Worm (Caenorhabditis elegans) whole organism, L1 larva: ENCODE data around the gene btb-8.

Source experiments
- C04F5.9 ChIP-seq: sonication (generic microtip); optimal IDR thresholded peaks from 2 replicates; lab custom pipeline; 2016; ENCODE audit warnings: missing genetic modification characterization, missing compliant biosample characterization
- C16A3.4 ChIP-seq: fragments of 150-350 bp; optimal IDR thresholded peaks from 2 replicates; lab custom pipeline; 2014; ENCODE audit warnings: missing biosample characterization, missing genetic modification characterization
- C34B4.2 ChIP-seq: sonication (generic microtip); optimal IDR thresholded peaks from 2 replicates; lab custom pipeline; 2017; ENCODE audit warnings: mild to moderate bottlenecking, missing genetic modification characterization, missing compliant biosample characterization
- aha-1 ChIP-seq: fragments of 150-350 bp; optimal IDR thresholded peaks from 2 replicates; lab custom pipeline; 2014; ENCODE audit warnings: missing biosample characterization, missing genetic modification characterization
- alr-1 ChIP-seq: fragments of 200-800 bp; sonication (Bioruptor generic); optimal IDR thresholded peaks from 2 replicates; lab custom pipeline; 2018; ENCODE audit warnings: borderline replicate concordance, mild to moderate bottlenecking, missing genetic modification characterization, missing compliant biosample characterization
- ceh-8 ChIP-seq: fragments of 200-800 bp; sonication (Bioruptor generic); optimal IDR thresholded peaks from 2 replicates; lab custom pipeline; 2018; ENCODE audit warnings: mild to moderate bottlenecking, missing genetic modification characterization, moderate library complexity, missing compliant biosample characterization
- ceh-82 ChIP-seq, 3 experiments: fragments of 150-350 bp in 1 of 3; sonication (generic microtip) in 2 of 3; optimal IDR thresholded peaks; 2 replicates each; lab custom pipeline; 2014 to 2017; ENCODE audit warnings: missing biosample characterization in 3 of 3, missing genetic modification characterization in 3 of 3
- ceh-88 ChIP-seq: fragments of 200-800 bp; sonication (Bioruptor generic); IDR thresholded peaks from 2 replicates; pipeline ENCODE4 v1.3.6; 2022; ENCODE audit warnings: missing genetic modification characterization, missing compliant biosample characterization
- ces-1 ChIP-seq: fragments of 150-350 bp; optimal IDR thresholded peaks from 2 replicates; lab custom pipeline; 2014; ENCODE audit warnings: missing biosample characterization, missing genetic modification reagents, missing genetic modification characterization
- dpl-1 ChIP-seq, 3 experiments: fragments of 150-350 bp in 2 of 3; sonication (generic microtip) in 1 of 3; optimal IDR thresholded peaks; 2 replicates each; lab custom pipeline; 2014 to 2017; ENCODE audit warnings: missing biosample characterization in 3 of 3, missing genetic modification characterization in 3 of 3, missing genetic modification reagents in 3 of 3
- dsc-1 ChIP-seq: sonication (generic microtip); optimal IDR thresholded peaks from 2 replicates; lab custom pipeline; 2016; ENCODE audit warnings: mild to moderate bottlenecking, missing genetic modification characterization, missing compliant biosample characterization
- efl-1 ChIP-seq, 4 experiments: fragments of 150-350 bp; optimal IDR thresholded peaks in 3 of 4; peaks in 1 of 4; 1 replicate in 1 of 4; 2 replicates in 3 of 4; lab custom pipeline; 2014; ENCODE audit warnings: missing biosample characterization in 2 of 4, missing genetic modification characterization in 2 of 4, missing genetic modification reagents in 2 of 4
- elt-2 ChIP-seq: sonication (generic microtip); optimal IDR thresholded peaks from 2 replicates; lab custom pipeline; 2016; ENCODE audit warnings: missing genetic modification characterization, mild to moderate bottlenecking, inconsistent platforms, missing compliant biosample characterization, missing genetic modification reagents
- fkh-10 ChIP-seq: sonication (generic microtip); optimal IDR thresholded peaks from 2 replicates; lab custom pipeline; 2017; ENCODE audit warnings: missing biosample characterization, missing genetic modification reagents, missing genetic modification characterization
- fkh-4 ChIP-seq: sonication (generic microtip); optimal IDR thresholded peaks from 2 replicates; lab custom pipeline; 2016; ENCODE audit warnings: missing compliant biosample characterization, missing genetic modification characterization, borderline replicate concordance
- grh-1 ChIP-seq: fragments of 200-800 bp; sonication (Bioruptor generic); IDR thresholded peaks from 2 replicates; pipeline ENCODE4 v1.3.6; 2022; ENCODE audit warnings: missing genetic modification reagents, missing genetic modification characterization, missing compliant biosample characterization
- hlh-17 ChIP-seq: fragments of 200-800 bp; sonication (Bioruptor generic); optimal IDR thresholded peaks from 2 replicates; lab custom pipeline; 2018; ENCODE audit warnings: missing genetic modification characterization, mild to moderate bottlenecking, missing compliant biosample characterization, moderate library complexity, borderline replicate concordance
- hlh-4 ChIP-seq: sonication (generic microtip); optimal IDR thresholded peaks from 2 replicates; lab custom pipeline; 2016; ENCODE audit warnings: mild to moderate bottlenecking, missing genetic modification characterization, missing compliant biosample characterization
- irx-1 ChIP-seq: sonication (generic microtip); optimal IDR thresholded peaks from 2 replicates; lab custom pipeline; 2016; ENCODE audit warnings: missing genetic modification characterization, missing compliant biosample characterization
- isw-1 ChIP-seq: fragments of 200-800 bp; sonication (Bioruptor generic); IDR thresholded peaks from 2 replicates; pipeline ENCODE4 v1.3.6; 2022; ENCODE audit warnings: missing genetic modification characterization, missing compliant biosample characterization
- jun-1 ChIP-seq: fragments of 150-350 bp; optimal IDR thresholded peaks from 2 replicates; lab custom pipeline; 2014; ENCODE audit warnings: missing biosample characterization, missing genetic modification reagents, missing genetic modification characterization
- lin-13 ChIP-seq: fragments of 150-350 bp; optimal IDR thresholded peaks from 2 replicates; lab custom pipeline; 2014; ENCODE audit warnings: missing biosample characterization, missing genetic modification reagents, missing genetic modification characterization
- lin-14 ChIP-seq: fragments of 200-800 bp; sonication (Bioruptor generic); optimal IDR thresholded peaks from 2 replicates; lab custom pipeline; 2018; ENCODE audit warnings: mild to moderate bottlenecking, missing genetic modification characterization, moderate library complexity, missing compliant biosample characterization
- lin-35 ChIP-seq, 2 experiments: fragments of 150-350 bp; optimal IDR thresholded peaks; 2 replicates each; lab custom pipeline; 2014; ENCODE audit warnings: missing biosample characterization in 2 of 2, missing genetic modification characterization in 2 of 2, missing genetic modification reagents in 2 of 2
- lin-39 ChIP-seq: fragments of 150-350 bp; optimal IDR thresholded peaks from 2 replicates; lab custom pipeline; 2014; ENCODE audit warnings: missing biosample characterization, missing genetic modification reagents, missing genetic modification characterization
- lir-3 ChIP-seq: sonication (generic microtip); optimal IDR thresholded peaks from 2 replicates; lab custom pipeline; 2016; ENCODE audit warnings: mild to moderate bottlenecking, missing genetic modification characterization, moderate library complexity, missing compliant biosample characterization; ENCODE audit not compliant: poor library complexity
- lsy-2 ChIP-seq, 2 experiments: fragments of 150-350 bp; optimal IDR thresholded peaks; 2 replicates each; lab custom pipeline; 2014; ENCODE audit warnings: missing biosample characterization in 2 of 2, missing genetic modification characterization in 2 of 2
- mab-9 ChIP-seq: fragments of 200-800 bp; sonication (Bioruptor generic); IDR thresholded peaks from 2 replicates; pipeline ENCODE4 v1.3.6; 2022; ENCODE audit warnings: missing genetic modification reagents, missing genetic modification characterization, missing compliant biosample characterization
- nhr-11 ChIP-seq: fragments of 150-350 bp; optimal IDR thresholded peaks from 2 replicates; lab custom pipeline; 2014; ENCODE audit warnings: missing biosample characterization, missing genetic modification characterization
- nhr-12 ChIP-seq: sonication (generic microtip); optimal IDR thresholded peaks from 2 replicates; lab custom pipeline; 2017; ENCODE audit warnings: missing biosample characterization, missing genetic modification characterization
- nhr-237 ChIP-seq: fragments of 150-350 bp; optimal IDR thresholded peaks from 2 replicates; lab custom pipeline; 2014; ENCODE audit warnings: missing biosample characterization, missing genetic modification characterization
- nhr-28 ChIP-seq: fragments of 150-350 bp; optimal IDR thresholded peaks from 2 replicates; lab custom pipeline; 2014; ENCODE audit warnings: missing biosample characterization, missing genetic modification characterization
- nhr-84 ChIP-seq: sonication (generic microtip); optimal IDR thresholded peaks from 2 replicates; lab custom pipeline; 2017; ENCODE audit warnings: missing biosample characterization, missing genetic modification characterization
- pag-3 ChIP-seq: sonication (generic microtip); optimal IDR thresholded peaks from 2 replicates; lab custom pipeline; 2017; ENCODE audit warnings: missing genetic modification characterization, mild to moderate bottlenecking, missing compliant biosample characterization, antibody characterized with exemption, borderline replicate concordance; ENCODE audit not compliant: insufficient read depth
- rnt-1 ChIP-seq: sonication (generic microtip); optimal IDR thresholded peaks from 2 replicates; lab custom pipeline; 2016; ENCODE audit warnings: mild to moderate bottlenecking, missing genetic modification characterization, moderate library complexity, missing compliant biosample characterization
- snu-23 ChIP-seq: sonication (generic microtip); optimal IDR thresholded peaks from 2 replicates; lab custom pipeline; 2016; ENCODE audit warnings: missing genetic modification characterization, missing compliant biosample characterization
- sox-4 ChIP-seq: sonication (generic microtip); optimal IDR thresholded peaks from 2 replicates; lab custom pipeline; 2016; ENCODE audit warnings: missing genetic modification characterization, missing compliant biosample characterization
- sptf-1 ChIP-seq: fragments of 150-350 bp; optimal IDR thresholded peaks from 2 replicates; lab custom pipeline; 2014; ENCODE audit warnings: missing biosample characterization, missing genetic modification characterization
- swsn-7 ChIP-seq: sonication (generic microtip); optimal IDR thresholded peaks from 2 replicates; lab custom pipeline; 2016; ENCODE audit warnings: missing genetic modification characterization, missing compliant biosample characterization
- unc-30 ChIP-seq: sonication (generic microtip); optimal IDR thresholded peaks from 2 replicates; lab custom pipeline; 2017; ENCODE audit warnings: missing biosample characterization, missing genetic modification characterization
- unc-98 ChIP-seq: fragments of 200-800 bp; sonication (Bioruptor generic); IDR thresholded peaks from 2 replicates; pipeline ENCODE4 v1.3.6; 2022; ENCODE audit warnings: missing genetic modification characterization, missing compliant biosample characterization
- vab-15 ChIP-seq: sonication (generic microtip); optimal IDR thresholded peaks from 2 replicates; lab custom pipeline; 2017; ENCODE audit warnings: missing genotype, mild to moderate bottlenecking, missing genetic modification characterization, missing compliant biosample characterization
- ztf-11 ChIP-seq, 2 experiments: sonication (generic microtip); optimal IDR thresholded peaks; 2 replicates each; lab custom pipeline; 2016 to 2017; ENCODE audit warnings: missing genetic modification characterization in 2 of 2, missing biosample characterization in 1 of 2, missing compliant biosample characterization in 1 of 2
- ztf-4 ChIP-seq: fragments of 150-350 bp; optimal IDR thresholded peaks from 2 replicates; lab custom pipeline; 2014; ENCODE audit warnings: missing biosample characterization, missing genetic modification characterization

Gene btb-8

DNA sequence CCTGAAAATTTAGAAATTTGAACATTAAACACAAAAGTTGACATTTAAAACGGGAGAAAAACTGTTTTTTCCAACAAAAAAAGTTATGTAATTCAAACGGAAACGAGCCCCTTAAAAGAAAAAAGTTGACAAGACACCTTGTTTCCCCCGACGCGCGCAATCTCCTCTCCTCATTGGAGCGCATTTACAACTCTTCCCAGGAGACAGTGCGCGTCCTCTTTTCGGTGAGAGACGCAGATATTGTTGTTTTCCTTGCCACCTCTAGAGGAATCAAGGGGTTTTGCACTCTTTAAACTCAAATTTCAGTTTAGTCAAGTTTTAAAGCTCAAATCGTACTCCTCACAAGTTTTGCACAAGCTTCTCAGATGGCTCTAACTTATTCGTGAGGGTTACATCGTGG is 26.7 kb upstream of the btb-8 start, which contains the start of gene F58E1.13:
Gene F58E1.13, minus strand, starts transcription at position 12 of the 400 bp plus-strand sequence.
- no peak for TF ChIP-seq unc-30
- TF ChIP-seq ceh-82 (tag; optimal IDR thresholded peaks at IDR 0.05; lab: Kevin White, UChicago), result no peak
- TF ChIP-seq lin-14, result no peak
- no peak for TF ChIP-seq ces-1 (GFP tag; lab: Kevin White, UChicago)
- no peak for TF ChIP-seq sox-4 (tag; lab: Kevin White, UChicago)
- TF ChIP-seq swsn-7 (tag; lab: Kevin White, UChicago), result no peak
- no peak for TF ChIP-seq nhr-237 (tag; lab: Kevin White, UChicago)
- TF ChIP-seq ztf-4 (tag; lab: Kevin White, UChicago), result no peak
- TF ChIP-seq C04F5.9, result no peak
- no peak for TF ChIP-seq jun-1 (tag; lab: Kevin White, UChicago)
- no peak for TF ChIP-seq lin-35 (GFP tag; optimal IDR thresholded peaks at IDR 0.05; lab: Kevin White, UChicago)

DNA sequence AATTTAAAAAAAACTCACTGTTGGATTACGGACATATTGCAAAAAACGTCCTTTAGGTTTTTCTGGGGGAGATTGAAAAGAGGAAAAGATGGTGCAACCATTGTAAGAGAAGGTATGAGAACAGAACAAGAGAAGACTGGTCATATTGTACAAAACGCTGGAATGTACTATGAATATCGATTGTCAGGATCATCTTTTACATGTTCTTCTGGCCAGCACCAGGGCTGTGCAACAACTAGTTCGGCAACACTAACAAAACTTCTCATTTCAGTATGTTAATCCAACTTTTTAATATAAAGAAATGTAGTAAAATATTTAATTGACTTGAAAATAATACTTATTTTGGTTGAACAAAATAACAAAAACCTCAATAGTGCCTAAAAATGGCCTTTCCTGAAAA is 19.2 kb upstream of the btb-8 start, which contains the start of gene fbxb-47:
Gene fbxb-47, minus strand, starts transcription at position 101 of the 400 bp plus-strand sequence.
- TF ChIP-seq nhr-11 (tag; lab: Kevin White, UChicago) (no peak), alr-1 (no peak), irx-1 (tag; lab: Kevin White, UChicago) (no peak), fkh-10 (GFP tag; lab: Kevin White, UChicago) (no peak), mab-9 (GFP tag; lab: Robert Waterston, UW) (no peak), snu-23 (no peak), vab-15 (tag; lab: Kevin White, UChicago) (no peak), hlh-4 (tag; lab: Kevin White, UChicago) (no peak), unc-30 (no peak), nhr-28 (tag; lab: Kevin White, UChicago) (no peak), elt-2 (tag; lab: Kevin White, UChicago) (no peak), C16A3.4 (tag; lab: Kevin White, UChicago) (no peak), pag-3 (no peak)
- TF ChIP-seq, all 84 proteins: peak for 0

DNA sequence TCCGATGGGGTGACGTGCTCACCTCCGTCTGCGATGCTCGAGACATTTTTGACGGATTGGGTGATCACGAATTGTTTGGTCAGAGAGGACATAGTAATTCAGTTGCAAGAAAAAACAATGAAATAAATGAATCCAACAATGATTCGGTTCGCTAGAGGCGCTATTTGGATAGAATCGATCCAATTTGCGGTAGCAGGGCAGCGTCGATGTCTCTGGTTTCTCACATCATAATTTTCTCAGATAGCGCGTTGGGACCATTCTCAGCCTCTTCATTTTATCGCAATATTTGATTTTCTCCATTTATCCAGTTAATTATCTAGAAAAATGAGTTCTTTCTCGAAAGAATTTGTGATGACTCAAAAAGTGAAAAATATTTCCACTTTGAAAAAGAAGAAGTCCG is 16.2 kb upstream of the btb-8 start, which contains the start of gene sdz-18:
Gene sdz-18, minus strand, starts transcription at position 101 of the 400 bp plus-strand sequence.
- no peak for TF ChIP-seq elt-2 (tag; lab: Kevin White, UChicago)
- no peak for TF ChIP-seq lin-35 (GFP tag; optimal IDR thresholded peaks at IDR 0.05; lab: Kevin White, UChicago)
- TF ChIP-seq lir-3, result no peak
- TF ChIP-seq vab-15 (tag; lab: Kevin White, UChicago), result no peak
- no peak for TF ChIP-seq dsc-1
- no peak for TF ChIP-seq fkh-4
- TF ChIP-seq aha-1 (tag; lab: Kevin White, UChicago), result no peak
- no peak for TF ChIP-seq nhr-237 (tag; lab: Kevin White, UChicago)
- TF ChIP-seq ceh-8, result no peak
- TF ChIP-seq nhr-84 (tag; lab: Kevin White, UChicago), result no peak
- TF ChIP-seq nhr-12 (tag; lab: Kevin White, UChicago), result no peak
- TF ChIP-seq isw-1 (GFP tag; lab: Robert Waterston, UW), result no peak
- TF ChIP-seq sox-4 (tag; lab: Kevin White, UChicago), result no peak

DNA sequence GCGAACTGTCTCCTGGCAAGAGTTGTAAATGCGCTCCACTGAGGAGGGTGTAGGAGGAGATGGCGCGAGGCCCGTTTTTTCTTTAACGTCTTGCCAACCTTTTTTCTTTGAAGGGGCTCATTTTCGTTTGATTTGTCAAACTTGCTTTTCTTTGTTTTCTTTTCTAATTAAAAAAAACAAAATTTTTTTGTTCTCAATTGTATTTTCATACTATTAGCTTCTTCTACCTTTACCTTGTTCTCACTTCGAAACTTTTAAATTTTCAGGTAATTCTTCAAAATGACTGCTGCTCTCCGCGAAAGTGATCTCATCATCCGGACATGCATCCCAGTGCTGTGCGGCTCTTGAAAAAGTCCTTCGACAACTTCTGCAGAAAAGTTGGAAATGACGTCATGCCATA is 12.6 kb upstream of the btb-8 start, which contains the start of gene fbxa-184:
Gene fbxa-184, plus strand, starts transcription at position 301 of the 400 bp plus-strand sequence.
- TF ChIP-seq dpl-1 (GFP tag; optimal IDR thresholded peaks at IDR 0.05; lab: Kevin White, UChicago), result no peak
- TF ChIP-seq rnt-1 (tag; lab: Kevin White, UChicago), result no peak

DNA sequence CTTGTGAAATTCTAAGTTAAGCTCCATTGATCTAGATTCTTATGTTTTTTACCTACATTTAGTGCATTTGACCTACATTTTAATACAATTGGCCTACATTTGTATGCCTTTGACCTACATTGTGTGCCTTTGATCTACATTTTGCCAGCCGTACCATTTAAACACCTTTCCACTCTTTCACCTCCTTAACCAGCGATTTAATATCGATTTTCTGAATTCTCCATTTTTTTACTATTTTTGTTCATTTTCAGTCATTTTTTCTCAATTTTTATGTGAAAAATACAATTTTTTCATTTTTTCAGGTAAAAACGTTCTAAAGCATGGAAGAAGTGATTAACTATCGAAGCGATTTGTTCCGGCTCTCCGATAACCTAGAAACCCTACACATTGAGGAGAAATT is 9.6 kb upstream of the btb-8 start, which contains the start of gene btb-7:
Gene btb-7, plus strand, starts transcription at position 301 of the 400 bp plus-strand sequence.
- no peak for TF ChIP-seq ztf-11 (tag; optimal IDR thresholded peaks at IDR 0.05; lab: Kevin White, UChicago)
- no peak for TF ChIP-seq ceh-88 (GFP tag; lab: Robert Waterston, UW)
- TF ChIP-seq unc-98, result no peak
- TF ChIP-seq jun-1 (tag; lab: Kevin White, UChicago), result no peak
- TF ChIP-seq lsy-2 (tag; optimal IDR thresholded peaks at IDR 0.05; lab: Kevin White, UChicago), result no peak
- TF ChIP-seq lir-3, result no peak
- no peak for TF ChIP-seq nhr-12 (tag; lab: Kevin White, UChicago)
- no peak for TF ChIP-seq nhr-84 (tag; lab: Kevin White, UChicago)
- TF ChIP-seq unc-30, result no peak
- no peak for TF ChIP-seq efl-1 (optimal IDR thresholded peaks at IDR 0.05; lab: Kevin White, UChicago)
- TF ChIP-seq efl-1 (GFP tag; optimal IDR thresholded peaks at IDR 0.05 in 1 of 2; lab: Kevin White, UChicago), result no peak
- no peak for TF ChIP-seq sptf-1 (tag; lab: Kevin White, UChicago)
- no peak for TF ChIP-seq lin-13 (GFP tag; lab: Kevin White, UChicago)
- no peak for TF ChIP-seq grh-1 (GFP tag; lab: Robert Waterston, UW)
- no peak for TF ChIP-seq hlh-17
- TF ChIP-seq C34B4.2, result no peak
- TF ChIP-seq lin-39 (tag; lab: Kevin White, UChicago), result no peak
